Worm (Caenorhabditis elegans): ENCODE data around the gene lelo-2.

ce11 chrIII:1403108-1403507 lies 23.9 kb downstream of the lelo-2 start, which contains the start of gene pals-18:
- TF ChIP-seq unc-39 (tag; optimal IDR thresholded peaks at IDR 0.05) (no peak), mab-5 (tag; optimal IDR thresholded peaks at IDR 0.05) (no peak), ceh-16 (tag; optimal IDR thresholded peaks at IDR 0.05) (no peak)
